Fruit fly (Drosophila melanogaster): ENCODE data around the gene mrn.

Gene mrn

dm6 chr3L:15583504-15583903 lies 3.2 kb upstream of the mrn start, which contains the start of gene AIMP2 (continued):
- TF ChIP-seq CG33213 (GFP tag; optimal IDR thresholded peaks at IDR 0.05) = no peak
- TF ChIP-seq Fer2 (tag; optimal IDR thresholded peaks at IDR 0.05) = no peak
- no peak for TF ChIP-seq ATbp (GFP tag; optimal IDR thresholded peaks at IDR 0.05)
- no peak for TF ChIP-seq dpn (GFP tag; optimal IDR thresholded peaks at IDR 0.05)
- peak; percentile 39 for TF ChIP-seq CG2116 (GFP tag; optimal IDR thresholded peaks at IDR 0.05)
- TF ChIP-seq CG14965 (GFP tag; optimal IDR thresholded peaks at IDR 0.05; ENCODE audit: borderline replicate concordance) = no peak
- no peak for TF ChIP-seq luna (GFP tag; optimal IDR thresholded peaks at IDR 0.05)
- no peak for TF ChIP-seq CG11085 (GFP tag; IDR thresholded peaks at IDR 0.05)
- no peak for TF ChIP-seq Deaf1 (tag; optimal IDR thresholded peaks at IDR 0.05)
- no peak for TF ChIP-seq Ets65A (GFP tag)
- no peak for TF ChIP-seq bowl (GFP tag; IDR thresholded peaks at IDR 0.05)
- no peak for TF ChIP-seq otp (GFP tag; IDR thresholded peaks at IDR 0.05)
- TF ChIP-seq CG4617 (GFP tag; optimal IDR thresholded peaks at IDR 0.05; ENCODE audit: borderline replicate concordance) = peak; percentile 82
- no peak for TF ChIP-seq CG10274 (GFP tag; optimal IDR thresholded peaks at IDR 0.05)
- TF ChIP-seq ttk (GFP tag; IDR thresholded peaks at IDR 0.05) = no peak
- no peak for TF ChIP-seq CG9727 (GFP tag; optimal IDR thresholded peaks at IDR 0.05)
- TF ChIP-seq CG7839 (tag; optimal IDR thresholded peaks at IDR 0.05) = no peak
- no peak for TF ChIP-seq esg (GFP tag; conservative IDR thresholded peaks at IDR 0.05)
- no peak for TF ChIP-seq cato (GFP tag; optimal IDR thresholded peaks at IDR 0.05; ENCODE audit: borderline replicate concordance)
- no peak for TF ChIP-seq h (optimal IDR thresholded peaks at IDR 0.05)
- peak; percentile 18 for TF ChIP-seq CG14710 (tag; optimal IDR thresholded peaks at IDR 0.05)
- no peak for TF ChIP-seq CG11560 (tag; IDR thresholded peaks at IDR 0.05)
- no peak for TF ChIP-seq BtbVII (GFP tag; optimal IDR thresholded peaks at IDR 0.05)
- no peak for TF ChIP-seq CG16815 (GFP tag; optimal IDR thresholded peaks at IDR 0.05)
- no peak for TF ChIP-seq CG33557 (GFP tag; optimal IDR thresholded peaks at IDR 0.05)
- no peak for TF ChIP-seq CG13424 (tag; optimal IDR thresholded peaks at IDR 0.05)
- no peak for TF ChIP-seq CG8281 (tag; optimal IDR thresholded peaks at IDR 0.05)
- no peak for TF ChIP-seq CG31441 (GFP tag; IDR thresholded peaks at IDR 0.05)
- TF ChIP-seq B-H1 (GFP tag; IDR thresholded peaks at IDR 0.05) = no peak
- no peak for TF ChIP-seq stc (GFP tag; IDR thresholded peaks at IDR 0.05)
- peak; percentile 11 for TF ChIP-seq Ets97D (GFP tag; optimal IDR thresholded peaks at IDR 0.05)
- TF ChIP-seq CG7963 (GFP tag; IDR thresholded peaks at IDR 0.05; ENCODE audit: partially characterized antibody) = no peak
- no peak for TF ChIP-seq Mrtf (GFP tag; IDR thresholded peaks at IDR 0.05)
- peak; percentile 0 for TF ChIP-seq phol (tag; optimal IDR thresholded peaks at IDR 0.05)
- TF ChIP-seq Myb (GFP tag; optimal IDR thresholded peaks at IDR 0.05) = peak; percentile 72
- no peak for TF ChIP-seq CG6272 (GFP tag; IDR thresholded peaks at IDR 0.05)
- peak; percentile 46; the same call in 1 of the 3 replicates for TF ChIP-seq HLH4C (GFP tag; IDR thresholded peaks at IDR 0.05; ENCODE audit: partially characterized antibody)
- no peak for TF ChIP-seq nmo (GFP tag; optimal IDR thresholded peaks at IDR 0.05)
- TF ChIP-seq CG13287 (GFP tag; IDR thresholded peaks at IDR 0.05; ENCODE audit: partially characterized antibody) = peak; percentile 55
- TF ChIP-seq MESR4 (GFP tag; optimal IDR thresholded peaks at IDR 0.05) = peak; percentile 76
- TF ChIP-seq CG5953 (GFP tag; IDR thresholded peaks at IDR 0.05) = no peak
- no peak for TF ChIP-seq Dip2 (GFP tag; IDR thresholded peaks at IDR 0.05)
- no peak for TF ChIP-seq CG14860 (GFP tag; IDR thresholded peaks at IDR 0.05; ENCODE audit: partially characterized antibody)
- TF ChIP-seq Oaz (GFP tag; IDR thresholded peaks at IDR 0.05) = no peak
- peak; percentile 100 for TF ChIP-seq CG13775 (GFP tag; optimal IDR thresholded peaks at IDR 0.05)
- no peak for TF ChIP-seq gem (tag; optimal IDR thresholded peaks at IDR 0.05)
- TF ChIP-seq lilli (GFP tag; optimal IDR thresholded peaks at IDR 0.05) = no peak
- no peak for TF ChIP-seq CG6175 (GFP tag; IDR thresholded peaks at IDR 0.05)
- TF ChIP-seq Blimp-1 (GFP tag; optimal IDR thresholded peaks at IDR 0.05) = no peak
- no peak for TF ChIP-seq fd3F (GFP tag; optimal IDR thresholded peaks at IDR 0.05)
- no peak for TF ChIP-seq CG2202 (tag; optimal IDR thresholded peaks at IDR 0.05)

Data from whole organism, embryonic.